Worm (Caenorhabditis elegans) whole organism, L3 larva: ENCODE measurements around the gene srh-140.

Experiments used
- ama-1 ChIP-seq: fragments of 150-350 bp; optimal IDR thresholded peaks from 2 replicates; lab custom pipeline; 2018
- ceh-82 ChIP-seq: fragments of 150-350 bp; optimal IDR thresholded peaks from 2 replicates; lab custom pipeline; 2014; ENCODE audit warnings: missing biosample characterization, missing genetic modification characterization
- fkh-10 ChIP-seq: sonication (generic microtip); optimal IDR thresholded peaks from 2 replicates; lab custom pipeline; 2017; ENCODE audit warnings: missing biosample characterization, missing genetic modification reagents, missing genetic modification characterization
- hmg-11 ChIP-seq: sonication (generic microtip); optimal IDR thresholded peaks from 2 replicates; lab custom pipeline; 2016; ENCODE audit warnings: missing genetic modification characterization, missing compliant biosample characterization
- lin-15B ChIP-seq: fragments of 150-350 bp; optimal IDR thresholded peaks from 2 replicates; lab custom pipeline; 2014; ENCODE audit warnings: missing biosample characterization, missing genetic modification characterization
- lsy-12 ChIP-seq: sonication (generic microtip); optimal IDR thresholded peaks from 2 replicates; lab custom pipeline; 2016; ENCODE audit warnings: mild to moderate bottlenecking, missing genetic modification characterization, missing compliant biosample characterization
- mdl-1 ChIP-seq: fragments of 150-350 bp; optimal IDR thresholded peaks from 2 replicates; lab custom pipeline; 2014; ENCODE audit warnings: missing biosample characterization, missing genetic modification characterization
- nfya-1 ChIP-seq: sonication (generic microtip); optimal IDR thresholded peaks from 2 replicates; lab custom pipeline; 2017; ENCODE audit warnings: missing genetic modification characterization, mild to moderate bottlenecking, missing compliant biosample characterization, antibody characterized with exemption, moderate library complexity; ENCODE audit not compliant: insufficient read depth
- nhr-11 ChIP-seq: fragments of 150-350 bp; optimal IDR thresholded peaks from 2 replicates; lab custom pipeline; 2014; ENCODE audit warnings: missing biosample characterization, missing genetic modification characterization
- pha-4 ChIP-seq: fragments of 150-350 bp; optimal IDR thresholded peaks from 2 replicates; lab custom pipeline; 2014; ENCODE audit warnings: missing biosample characterization, missing genetic modification reagents, missing genetic modification characterization
- pqm-1 ChIP-seq: fragments of 150-350 bp; optimal IDR thresholded peaks from 2 replicates; lab custom pipeline; 2017; ENCODE audit warnings: missing biosample characterization, missing genetic modification characterization, inconsistent platforms
- skn-1 ChIP-seq: fragments of 150-350 bp; optimal IDR thresholded peaks from 2 replicates; lab custom pipeline; 2014; ENCODE audit warnings: missing biosample characterization, missing genetic modification characterization
- tbx-2 ChIP-seq: sonication (generic microtip); optimal IDR thresholded peaks from 2 replicates; lab custom pipeline; 2016; ENCODE audit warnings: mild to moderate bottlenecking, missing genetic modification characterization, missing compliant biosample characterization
- unc-39 ChIP-seq: sonication (generic microtip); optimal IDR thresholded peaks from 4 replicates; lab custom pipeline; 2017; ENCODE audit warnings: missing biosample characterization, missing genetic modification characterization

DNA sequence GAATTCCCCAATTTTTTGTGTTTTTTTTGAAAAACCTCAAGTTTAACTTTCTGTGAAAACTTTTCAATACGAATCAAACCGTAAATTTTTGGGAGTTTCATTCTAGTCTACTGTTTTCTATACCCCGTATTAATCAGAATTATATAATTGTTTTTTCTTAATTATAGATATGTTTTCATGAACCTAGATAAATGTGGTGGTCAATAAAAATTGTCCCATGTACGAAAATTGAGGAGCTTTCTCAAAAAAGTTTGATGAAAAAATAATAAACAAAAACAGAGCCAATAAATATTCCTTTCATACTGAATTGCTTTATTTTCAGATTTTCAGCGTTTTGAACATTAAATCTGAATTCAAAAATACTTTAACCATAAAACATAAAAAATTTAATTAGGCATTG is 11.6 kb upstream of the srh-140 start, which contains the start of gene Y6E2A.1:
- no peak for TF ChIP-seq pha-4 (tag; lab: Kevin White, UChicago)
- TF ChIP-seq lsy-12 (tag; lab: Kevin White, UChicago) = no peak
- TF ChIP-seq tbx-2 (tag; lab: Kevin White, UChicago) = no peak
- TF ChIP-seq fkh-10 (GFP tag; lab: Kevin White, UChicago) = no peak
- no peak for TF ChIP-seq unc-39 (tag; lab: Kevin White, UChicago)
- no peak for TF ChIP-seq skn-1 (tag; lab: Kevin White, UChicago)
- TF ChIP-seq nhr-11 (tag; lab: Kevin White, UChicago) = no peak
- TF ChIP-seq pqm-1 (tag; lab: Kevin White, UChicago) = no peak
- TF ChIP-seq hmg-11 = no peak
- TF ChIP-seq lin-15B (tag; lab: Kevin White, UChicago) = no peak
- no peak for TF ChIP-seq nfya-1
- TF ChIP-seq ceh-82 (tag; lab: Kevin White, UChicago) = no peak
- TF ChIP-seq mdl-1 (tag; lab: Kevin White, UChicago) = no peak
- TF ChIP-seq ama-1 (lab: Kevin White, UChicago) = no peak
